Worm (Caenorhabditis elegans) whole organism, L2 larva: ENCODE measurements around the gene F08F8.9.

ENCODE experiments used
- C34F6.9 ChIP-seq: fragments of 150-350 bp; optimal IDR thresholded peaks from 2 replicates; lab custom pipeline; 2014; ENCODE audit warnings: missing biosample characterization, missing genetic modification characterization
- R02D3.7 ChIP-seq: fragments of 150-350 bp; optimal IDR thresholded peaks from 2 replicates; lab custom pipeline; 2014; ENCODE audit warnings: missing biosample characterization, missing genetic modification characterization
- lin-39 ChIP-seq: fragments of 150-350 bp; optimal IDR thresholded peaks from 2 replicates; lab custom pipeline; 2014; ENCODE audit warnings: missing biosample characterization, missing genetic modification reagents, missing genetic modification characterization
- nhr-11 ChIP-seq: fragments of 150-350 bp; optimal IDR thresholded peaks from 2 replicates; lab custom pipeline; 2014; ENCODE audit warnings: missing biosample characterization, missing genetic modification characterization
- nhr-237 ChIP-seq: fragments of 150-350 bp; optimal IDR thresholded peaks from 2 replicates; lab custom pipeline; 2014; ENCODE audit warnings: missing biosample characterization, missing genetic modification characterization
- nhr-77 ChIP-seq: fragments of 150-350 bp; optimal IDR thresholded peaks from 2 replicates; lab custom pipeline; 2014; ENCODE audit warnings: missing biosample characterization, missing genetic modification characterization
- skn-1 ChIP-seq: sonication (generic microtip); optimal IDR thresholded peaks from 2 replicates; lab custom pipeline; 2017; ENCODE audit warnings: missing biosample characterization, missing genetic modification characterization
- sma-3 ChIP-seq: sonication (generic microtip); optimal IDR thresholded peaks from 2 replicates; lab custom pipeline; 2016; ENCODE audit warnings: missing genetic modification reagents, missing genetic modification characterization, missing compliant biosample characterization
- snpc-4 ChIP-seq: fragments of 150-350 bp; optimal IDR thresholded peaks from 2 replicates; lab custom pipeline; 2014; ENCODE audit warnings: missing biosample characterization, missing genetic modification characterization
- unc-55 ChIP-seq: fragments of 150-350 bp; sonication (generic microtip); optimal IDR thresholded peaks from 3 replicates; lab custom pipeline; 2014; ENCODE audit warnings: missing biosample characterization, missing genetic modification reagents, missing genetic modification characterization
- unc-62 ChIP-seq: fragments of 150-350 bp; optimal IDR thresholded peaks from 2 replicates; lab custom pipeline; 2014; ENCODE audit warnings: missing biosample characterization, missing genetic modification reagents, missing genetic modification characterization

DNA sequence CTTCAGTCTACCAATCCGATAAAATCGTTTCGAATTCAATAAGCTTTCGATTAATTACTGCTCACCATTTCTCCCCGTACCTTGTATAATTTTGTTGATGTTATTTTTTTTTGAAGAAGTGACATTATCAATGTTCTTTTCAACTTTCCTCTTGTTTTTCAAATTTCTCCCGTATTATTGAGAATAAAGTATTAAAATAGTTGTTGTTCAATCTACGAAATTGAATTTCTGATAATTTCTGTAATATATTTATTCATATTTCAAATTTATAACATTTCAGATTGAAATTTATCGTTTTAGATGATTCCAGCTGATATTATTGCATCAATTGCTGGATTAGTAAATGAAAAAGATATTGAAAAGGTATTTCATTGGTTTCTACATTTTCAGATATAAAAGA is 32.2 kb upstream of the F08F8.9 start, which contains the start of gene trd-1:
- TF ChIP-seq sma-3 (GFP tag; lab: Kevin White, UChicago) (no peak), R02D3.7 (tag; lab: Kevin White, UChicago) (no peak), nhr-77 (tag; lab: Kevin White, UChicago) (no peak), nhr-237 (tag; lab: Kevin White, UChicago) (no peak), unc-55 (no peak), lin-39 (tag; lab: Kevin White, UChicago) (no peak), skn-1 (no peak), C34F6.9 (tag; lab: Kevin White, UChicago) (no peak), unc-62 (no peak), snpc-4 (no peak), nhr-11 (tag; lab: Kevin White, UChicago) (no peak)
